Fruit fly (Drosophila melanogaster): ENCODE results near the gene CG9636.

Gene CG9636

dm6 chr3R:8239472-8240301, 3.9 kb downstream of the CG9636 start (continued):
- TF ChIP-seq CG9139 (GFP tag; optimal IDR thresholded peaks at IDR 0.05) (peak; percentile 61), CG32006 (GFP tag; optimal IDR thresholded peaks at IDR 0.05) (peak; percentile 95), eg (GFP tag; IDR thresholded peaks at IDR 0.05) (peak; percentile 72), Ets96B (tag; optimal IDR thresholded peaks at IDR 0.05) (peak; percentile 84), dac (GFP tag; optimal IDR thresholded peaks at IDR 0.05) (peak; percentile 73), Gug (GFP tag; IDR thresholded peaks at IDR 0.05) (peak; percentile 43), CG11762 (GFP tag; optimal IDR thresholded peaks at IDR 0.05; ENCODE audit: insufficient read depth) (peak; percentile 83), Ets21C (GFP tag; optimal IDR thresholded peaks at IDR 0.05) (peak; percentile 68), topi (GFP tag; optimal IDR thresholded peaks at IDR 0.05) (peak; percentile 92), Eip93F (GFP tag; optimal IDR thresholded peaks at IDR 0.05) (peak; percentile 64), CG10631 (GFP tag; optimal IDR thresholded peaks at IDR 0.05) (peak; percentile 90), CG11902 (GFP tag; optimal IDR thresholded peaks at IDR 0.05) (peak; percentile 69), Hr39 (GFP tag; optimal IDR thresholded peaks at IDR 0.05) (peak; percentile 83), lz (GFP tag; optimal IDR thresholded peaks at IDR 0.05) (peak; percentile 89), CG8632 (GFP tag; optimal IDR thresholded peaks at IDR 0.05) (peak; percentile 88), Sox14 (GFP tag; optimal IDR thresholded peaks at IDR 0.05) (peak; percentile 86), fd59A (GFP tag; optimal IDR thresholded peaks at IDR 0.05) (peak; percentile 83), Lpt (GFP tag; optimal IDR thresholded peaks at IDR 0.05) (peak; percentile 68), esn (GFP tag; optimal IDR thresholded peaks at IDR 0.05) (peak; percentile 95), CG16779 (tag; optimal IDR thresholded peaks at IDR 0.05) (peak; percentile 88), net (GFP tag; optimal IDR thresholded peaks at IDR 0.05) (peak; percentile 90), Sox15 (GFP tag; optimal IDR thresholded peaks at IDR 0.05) (peak; percentile 88), dsx (GFP tag; optimal IDR thresholded peaks at IDR 0.05; ENCODE audit: poor library complexity, severe bottlenecking) (peak; percentile 69), fkh (GFP tag; optimal IDR thresholded peaks at IDR 0.05) (peak; percentile 88), CG11294 (GFP tag; IDR thresholded peaks at IDR 0.05) (peak; percentile 40; the same call in 1 of the 2 replicates), CG3032 (tag; optimal IDR thresholded peaks at IDR 0.05) (peak; percentile 88), ss (GFP tag; optimal IDR thresholded peaks at IDR 0.05) (peak; percentile 83 to 89), Eip75B (GFP tag; optimal IDR thresholded peaks at IDR 0.05) (peak; percentile 92), achi (GFP tag; optimal IDR thresholded peaks at IDR 0.05) (peak; percentile 90), Met (GFP tag; optimal IDR thresholded peaks at IDR 0.05) (peak; percentile 90), acj6 (GFP tag; optimal IDR thresholded peaks at IDR 0.05) (peak; percentile 89), CG6792 (GFP tag; optimal IDR thresholded peaks at IDR 0.05) (peak; percentile 86), Smox (GFP tag; optimal IDR thresholded peaks at IDR 0.05) (peak; percentile 89), fd85E (GFP tag; optimal IDR thresholded peaks at IDR 0.05) (peak; percentile 69), vri (GFP tag; optimal IDR thresholded peaks at IDR 0.05) (peak; percentile 71), CG1621 (tag; optimal IDR thresholded peaks at IDR 0.05) (peak; percentile 49), pdm3 (GFP tag; optimal IDR thresholded peaks at IDR 0.05) (peak; percentile 89), CG10669 (GFP tag; optimal IDR thresholded peaks at IDR 0.05) (peak; percentile 81)

- peak; percentile 41 for TF ChIP-seq Hr39 (GFP tag; optimal IDR thresholded peaks at IDR 0.05)
- TF ChIP-seq svp (GFP tag) = no peak
- TF ChIP-seq lz (GFP tag; optimal IDR thresholded peaks at IDR 0.05) = peak; percentile 50
- no peak for TF ChIP-seq CG10669 (GFP tag; optimal IDR thresholded peaks at IDR 0.05)
- TF ChIP-seq topi (GFP tag; optimal IDR thresholded peaks at IDR 0.05) = peak; percentile 32
- TF ChIP-seq Smox (GFP tag; optimal IDR thresholded peaks at IDR 0.05) = peak; percentile 27
- TF ChIP-seq CG6808 (GFP tag; optimal IDR thresholded peaks at IDR 0.05) = no peak
- TF ChIP-seq CG7368 (GFP tag; optimal IDR thresholded peaks at IDR 0.05) = peak; percentile 19
- peak; percentile 57; the same call in 1 of the 2 replicates for TF ChIP-seq Gug (GFP tag; IDR thresholded peaks at IDR 0.05)
- TF ChIP-seq Lpt (GFP tag; optimal IDR thresholded peaks at IDR 0.05) = peak; percentile 74
- no peak for TF ChIP-seq spab (GFP tag; optimal IDR thresholded peaks at IDR 0.05)
- peak; percentile 67 for TF ChIP-seq CG4318 (GFP tag; optimal IDR thresholded peaks at IDR 0.05)
- no peak for TF ChIP-seq vri (GFP tag; optimal IDR thresholded peaks at IDR 0.05)
- 0 out of 2 replicates have a peak, but pooled peaks have one; percentile 43 for TF ChIP-seq CG11294 (GFP tag; IDR thresholded peaks at IDR 0.05)
- no peak for TF ChIP-seq dsx (GFP tag; optimal IDR thresholded peaks at IDR 0.05; ENCODE audit: poor library complexity, severe bottlenecking)
- no peak for TF ChIP-seq CG6276 (GFP tag; optimal IDR thresholded peaks at IDR 0.05)
- TF ChIP-seq net (GFP tag; optimal IDR thresholded peaks at IDR 0.05) = peak; percentile 79
- TF ChIP-seq CG31627 (GFP tag; optimal IDR thresholded peaks at IDR 0.05) = peak; percentile 43
- peak; percentile 57 for TF ChIP-seq acj6 (GFP tag; optimal IDR thresholded peaks at IDR 0.05)
- peak; percentile 81 for TF ChIP-seq Eip78C (GFP tag)
- TF ChIP-seq cyc (GFP tag; optimal IDR thresholded peaks at IDR 0.05) = no peak
- TF ChIP-seq fd85E (GFP tag; optimal IDR thresholded peaks at IDR 0.05) = no peak
- TF ChIP-seq CG32006 (GFP tag; optimal IDR thresholded peaks at IDR 0.05) = peak; percentile 90
These were observed 9.7 kb downstream of the CG9636 start for dm6 chr3R:8233864-8234263.
